Fruit fly (Drosophila melanogaster) whole organism, embryonic: ENCODE data around the gene p23.

Experiments
- Adf1 ChIP-seq: fragments of 200-800 bp; sonication (Bioruptor generic); IDR thresholded peaks from 2 replicates; pipeline ENCODE4 v1.3.6; 2022; ENCODE audit warnings: missing biosample characterization, missing genetic modification characterization
- B-H1 ChIP-seq: fragments of 200-800 bp; sonication (Bioruptor generic); IDR thresholded peaks from 3 replicates; pipeline ENCODE4 v1.3.6; 2022; ENCODE audit warnings: missing biosample characterization, missing genetic modification characterization
- Blimp-1 ChIP-seq: fragments of 200-800 bp; sonication (Bioruptor generic); optimal IDR thresholded peaks from 3 replicates; lab custom pipeline; 2018; ENCODE audit warnings: missing biosample characterization, missing genetic modification characterization, mild to moderate bottlenecking, moderate library complexity, missing genetic modification reagents
- Bteb2 ChIP-seq: fragments of 200-800 bp; sonication (Bioruptor generic); optimal IDR thresholded peaks from 2 replicates; lab custom pipeline; 2016; ENCODE audit warnings: missing biosample characterization, missing genetic modification characterization
- CG11560 ChIP-seq: fragments of 200-800 bp; sonication (Bioruptor generic); IDR thresholded peaks from 3 replicates; pipeline ENCODE4 v1.3.6; 2022; ENCODE audit warnings: missing biosample characterization, missing genetic modification characterization
- CG13894 ChIP-seq: fragments of 200-800 bp; sonication (Bioruptor generic); optimal IDR thresholded peaks from 3 replicates; lab custom pipeline; 2018; ENCODE audit warnings: missing biosample characterization, mild to moderate bottlenecking, missing genetic modification characterization, moderate library complexity
- CG16779 ChIP-seq: fragments of 200-800 bp; sonication (Bioruptor generic); IDR thresholded peaks from 2 replicates; pipeline ENCODE4 v1.3.6; 2022; ENCODE audit warnings: missing biosample characterization, missing genetic modification characterization
- CG17385 ChIP-seq: fragments of 200-800 bp; sonication (Bioruptor generic); optimal IDR thresholded peaks from 3 replicates; lab custom pipeline; 2018; ENCODE audit warnings: missing biosample characterization, mild to moderate bottlenecking, missing genetic modification characterization
- CG18599 ChIP-seq: fragments of 200-800 bp; sonication (Bioruptor generic); optimal IDR thresholded peaks from 3 replicates; lab custom pipeline; 2017; ENCODE audit warnings: missing biosample characterization, missing genetic modification characterization, mild to moderate bottlenecking, moderate library complexity, missing genetic modification reagents
- CG2129 ChIP-seq: fragments of 200-800 bp; sonication (Bioruptor generic); IDR thresholded peaks from 2 replicates; pipeline ENCODE4 v1.3.6; 2022; ENCODE audit warnings: missing biosample characterization, missing genetic modification characterization; ENCODE audit not compliant: partially characterized antibody
- CG32767 ChIP-seq: fragments of 200-800 bp; sonication (Bioruptor generic); IDR thresholded peaks from 2 replicates; pipeline ENCODE4 v1.3.6; 2022; ENCODE audit warnings: missing biosample characterization, missing genetic modification characterization
- CG4328 ChIP-seq: fragments of 200-800 bp; sonication (Bioruptor generic); optimal IDR thresholded peaks from 3 replicates; lab custom pipeline; 2017; ENCODE audit warnings: missing biosample characterization, missing genetic modification reagents, missing genetic modification characterization
- CG7372 ChIP-seq: fragments of 200-800 bp; sonication (Bioruptor generic); IDR thresholded peaks from 2 replicates; pipeline ENCODE4 v1.3.6; 2022; ENCODE audit warnings: missing biosample characterization, missing genetic modification characterization
- CG8765 ChIP-seq: fragments of 200-800 bp; sonication (Bioruptor generic); IDR thresholded peaks from 2 replicates; pipeline ENCODE4 v1.3.6; 2022; ENCODE audit warnings: missing biosample characterization, missing genetic modification characterization
- Chrac-16 ChIP-seq: fragments of 200-800 bp; sonication (Bioruptor generic); optimal IDR thresholded peaks from 3 replicates; lab custom pipeline; 2016; ENCODE audit warnings: missing biosample characterization, missing genetic modification characterization
- Dad ChIP-seq: fragments of 200-800 bp; sonication (Bioruptor generic); optimal IDR thresholded peaks from 3 replicates; lab custom pipeline; 2016; ENCODE audit warnings: missing biosample characterization, missing genetic modification characterization
- Dp ChIP-seq: fragments of 200-800 bp; sonication (Bioruptor generic); optimal IDR thresholded peaks from 2 replicates; lab custom pipeline; 2018; ENCODE audit warnings: missing biosample characterization, mild to moderate bottlenecking, missing genetic modification characterization, moderate library complexity
- E2f2 ChIP-seq: fragments of 200-800 bp; sonication (Bioruptor generic); IDR thresholded peaks from 2 replicates; pipeline ENCODE4 v1.3.6; 2022; ENCODE audit warnings: missing biosample characterization, missing genetic modification characterization
- Ets65A ChIP-seq: fragments of 200-800 bp; sonication (Bioruptor generic); peaks from one replicate; lab custom pipeline; 2016; ENCODE audit warnings: missing biosample characterization, missing genetic modification characterization
- Gsc ChIP-seq: fragments of 200-800 bp; sonication (Bioruptor generic); IDR thresholded peaks from 2 replicates; pipeline ENCODE4 v1.3.6; 2022; ENCODE audit warnings: missing biosample characterization, missing genetic modification characterization
- Gug ChIP-seq: fragments of 200-800 bp; sonication (Bioruptor generic); IDR thresholded peaks from 4 replicates; pipeline ENCODE4 v1.3.6; 2022; ENCODE audit warnings: missing biosample characterization, missing genetic modification characterization
- HLH3B ChIP-seq: fragments of 200-800 bp; sonication (Bioruptor generic); IDR thresholded peaks from 2 replicates; pipeline ENCODE4 v1.3.6; 2022; ENCODE audit warnings: missing biosample characterization, missing genetic modification characterization
- Hmr ChIP-seq: fragments of 200-800 bp; sonication (Bioruptor generic); optimal IDR thresholded peaks from 3 replicates; lab custom pipeline; 2017; ENCODE audit warnings: mild to moderate bottlenecking, missing biosample characterization, missing genetic modification reagents, missing genetic modification characterization
- Nf-YA ChIP-seq: fragments of 200-800 bp; sonication (Bioruptor generic); IDR thresholded peaks from 2 replicates; pipeline ENCODE4 v1.3.6; 2022; ENCODE audit warnings: missing biosample characterization, missing genetic modification characterization
- Nf-YC ChIP-seq: fragments of 200-800 bp; optimal IDR thresholded peaks from 3 replicates; lab custom pipeline; 2019; ENCODE audit warnings: missing biosample characterization, mild to moderate bottlenecking, missing genetic modification characterization, moderate library complexity
- PHDP ChIP-seq: fragments of 200-800 bp; sonication (Bioruptor generic); optimal IDR thresholded peaks from 3 replicates; lab custom pipeline; 2018; ENCODE audit warnings: missing biosample characterization, mild to moderate bottlenecking, missing genetic modification characterization, moderate library complexity
- ac ChIP-seq: fragments of 200-800 bp; sonication (Bioruptor generic); optimal IDR thresholded peaks from 3 replicates; lab custom pipeline; 2017; ENCODE audit warnings: missing biosample characterization, mild to moderate bottlenecking, missing genetic modification characterization
- ara ChIP-seq: fragments of 200-800 bp; sonication (Bioruptor generic); IDR thresholded peaks from 2 replicates; pipeline ENCODE4 v1.3.6; 2022; ENCODE audit warnings: missing biosample characterization, missing genetic modification characterization
- az2 ChIP-seq: fragments of 200-800 bp; sonication (Bioruptor generic); optimal IDR thresholded peaks from 3 replicates; lab custom pipeline; 2016; ENCODE audit warnings: missing biosample characterization, missing genetic modification characterization
- bigmax ChIP-seq: fragments of 200-800 bp; sonication (Bioruptor generic); optimal IDR thresholded peaks from 2 replicates; lab custom pipeline; 2018; ENCODE audit warnings: missing biosample characterization, mild to moderate bottlenecking, missing genetic modification characterization
- btn ChIP-seq: fragments of 200-800 bp; sonication (Bioruptor generic); optimal IDR thresholded peaks from 2 replicates; lab custom pipeline; 2016; ENCODE audit warnings: missing biosample characterization, missing genetic modification characterization
- cas ChIP-seq: fragments of 200-800 bp; sonication (Bioruptor generic); IDR thresholded peaks from 2 replicates; pipeline ENCODE4 v1.3.6; 2022; ENCODE audit warnings: missing biosample characterization, missing genetic modification characterization
- corto ChIP-seq: fragments of 200-800 bp; sonication (Bioruptor generic); optimal IDR thresholded peaks from 2 replicates; lab custom pipeline; 2016; ENCODE audit warnings: missing biosample characterization, mild to moderate bottlenecking, missing genetic modification characterization, moderate library complexity
- crp ChIP-seq, 2 experiments: fragments of 200-800 bp; sonication (Bioruptor generic); optimal IDR thresholded peaks; 2 replicates in 1 of 2; 3 replicates in 1 of 2; lab custom pipeline; 2017; ENCODE audit warnings: missing biosample characterization in 2 of 2, missing genetic modification characterization in 2 of 2, mild to moderate bottlenecking in 1 of 2, moderate library complexity in 1 of 2
- cwo ChIP-seq: fragments of 200-800 bp; sonication (Bioruptor generic); optimal IDR thresholded peaks from 3 replicates; lab custom pipeline; 2017; ENCODE audit warnings: missing biosample characterization, missing genetic modification characterization, mild to moderate bottlenecking, moderate library complexity, missing genetic modification reagents
- dmrt11E ChIP-seq: fragments of 200-800 bp; sonication (Bioruptor generic); optimal IDR thresholded peaks from 3 replicates; lab custom pipeline; 2018; ENCODE audit warnings: missing biosample characterization, mild to moderate bottlenecking, missing genetic modification characterization, moderate library complexity
- fru ChIP-seq: fragments of >200 bp; optimal IDR thresholded peaks from 2 replicates; lab custom pipeline; 2017
- h ChIP-seq: fragments of >200 bp; optimal IDR thresholded peaks from 2 replicates; lab custom pipeline; 2017
- ham ChIP-seq: fragments of 200-800 bp; sonication (Bioruptor generic); IDR thresholded peaks from 2 replicates; pipeline ENCODE4 v1.3.6; 2022; ENCODE audit warnings: missing biosample characterization, missing genetic modification characterization
- jing ChIP-seq: fragments of 200-800 bp; sonication (Bioruptor generic); optimal IDR thresholded peaks from 2 replicates; lab custom pipeline; 2018; ENCODE audit warnings: missing biosample characterization, mild to moderate bottlenecking, missing genetic modification characterization
- nerfin-1 ChIP-seq: fragments of 200-800 bp; sonication (Bioruptor generic); optimal IDR thresholded peaks from 3 replicates; lab custom pipeline; 2019; ENCODE audit warnings: missing biosample characterization, mild to moderate bottlenecking, missing genetic modification characterization, moderate library complexity
- pnt ChIP-seq: fragments of 200-800 bp; sonication (Bioruptor generic); optimal IDR thresholded peaks from 3 replicates; lab custom pipeline; 2016; ENCODE audit warnings: missing biosample characterization, missing genetic modification characterization
- psq ChIP-seq: fragments of 200-800 bp; sonication (Bioruptor generic); optimal IDR thresholded peaks from 2 replicates; lab custom pipeline; 2017; ENCODE audit warnings: missing biosample characterization, missing genetic modification characterization
- sens ChIP-seq: fragments of 200-800 bp; sonication (Bioruptor generic); peaks from one replicate; lab custom pipeline; 2016; ENCODE audit warnings: missing biosample characterization, missing genetic modification characterization
- seq ChIP-seq: fragments of 200-800 bp; sonication (Bioruptor generic); IDR thresholded peaks from 2 replicates; pipeline ENCODE4 v1.3.6; 2022; ENCODE audit warnings: missing biosample characterization, missing genetic modification characterization
- slbo ChIP-seq: fragments of 200-800 bp; sonication (Bioruptor generic); IDR thresholded peaks from 2 replicates; pipeline ENCODE4 v1.3.6; 2022; ENCODE audit warnings: missing biosample characterization, missing genetic modification characterization
- sna ChIP-seq: fragments of 200-800 bp; sonication (Bioruptor generic); IDR thresholded peaks from 2 replicates; pipeline ENCODE4 v1.3.6; 2022; ENCODE audit warnings: missing biosample characterization, missing genetic modification characterization; ENCODE audit not compliant: partially characterized antibody
- trh ChIP-seq: fragments of 200-800 bp; sonication (Bioruptor generic); optimal IDR thresholded peaks from 2 replicates; lab custom pipeline; 2016; ENCODE audit warnings: missing biosample characterization, missing genetic modification characterization
- unpg ChIP-seq: fragments of 200-800 bp; sonication (Bioruptor generic); optimal IDR thresholded peaks from 3 replicates; lab custom pipeline; 2018; ENCODE audit warnings: missing biosample characterization, mild to moderate bottlenecking, missing genetic modification characterization, moderate library complexity
- usp ChIP-seq: fragments of >200 bp; optimal IDR thresholded peaks from 2 replicates; lab custom pipeline; 2017; ENCODE audit warnings: missing biosample characterization, missing genetic modification characterization
- vvl ChIP-seq: fragments of 200-800 bp; sonication (Bioruptor generic); IDR thresholded peaks from 2 replicates; pipeline ENCODE4 v1.3.6; 2022; ENCODE audit warnings: missing biosample characterization, missing genetic modification characterization
- yki ChIP-seq: fragments of >200 bp; optimal IDR thresholded peaks from 3 replicates; lab custom pipeline; 2018
- zfh1 ChIP-seq: fragments of 200-800 bp; sonication (Bioruptor generic); IDR thresholded peaks from 3 replicates; pipeline ENCODE4 v1.3.6; 2022; ENCODE audit warnings: missing biosample characterization, missing genetic modification characterization

The p23 gene

DNA sequence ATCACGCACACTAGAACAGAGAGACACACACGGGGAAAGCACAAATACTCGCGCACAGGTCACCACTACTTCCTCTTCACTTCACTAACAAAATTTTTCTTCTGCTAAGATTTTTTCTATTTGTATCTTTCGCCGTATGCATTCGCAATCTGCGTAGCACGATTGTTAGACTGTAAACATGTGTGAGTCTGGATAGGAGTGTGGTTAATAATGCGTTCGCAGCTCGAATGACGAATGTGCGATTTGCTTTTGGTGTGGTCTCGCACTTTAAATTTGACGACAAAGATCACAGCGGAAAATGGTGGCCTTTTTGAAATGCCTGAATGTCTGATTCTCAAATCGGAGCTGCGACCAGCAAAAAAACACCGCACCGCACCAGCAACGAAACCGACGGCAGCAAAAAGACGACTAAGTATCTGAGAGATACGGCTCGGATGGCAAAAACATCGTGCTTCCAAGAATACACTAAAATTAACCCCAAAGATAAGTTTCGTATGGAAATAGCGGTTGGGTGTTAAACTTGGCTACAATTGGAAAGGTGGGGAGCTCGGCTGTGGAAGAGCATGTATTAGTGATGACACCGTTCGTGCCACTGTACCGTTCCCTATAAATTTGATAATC is 27.4 kb downstream of the p23 start, which contains the start of gene Unc-115a (continued):
- TF ChIP-seq Adf1 (GFP tag; lab: Robert Waterston, UW) = no peak
- TF ChIP-seq corto = no peak
- TF ChIP-seq ara (GFP tag; lab: Robert Waterston, UW) = no peak
- peak; percentile 86 for TF ChIP-seq bigmax (GFP tag; lab: Kevin White, UChicago)
- TF ChIP-seq yki (lab: Kevin White, UChicago) = no peak
- TF ChIP-seq CG2129 (GFP tag; lab: Robert Waterston, UW) = no peak
- TF ChIP-seq sens (GFP tag; lab: Kevin White, UChicago) = peak; percentile 93
- no peak for TF ChIP-seq CG11560 (tag; lab: Robert Waterston, UW)
- TF ChIP-seq CG13894 = no peak
- TF ChIP-seq sna = no peak
- TF ChIP-seq CG7372 (GFP tag; lab: Robert Waterston, UW) = no peak
- no peak for TF ChIP-seq az2
- TF ChIP-seq nerfin-1 (tag; lab: Kevin White, UChicago) = peak; percentile 76
- TF ChIP-seq Gug (GFP tag; lab: Robert Waterston, UW) = peak; percentile 45; the same call in 2 of the 4 replicates
- TF ChIP-seq jing (GFP tag; lab: Kevin White, UChicago) = no peak
- peak; percentile 90 for TF ChIP-seq Ets65A (GFP tag; lab: Kevin White, UChicago)
- no peak for TF ChIP-seq CG17385 (GFP tag; lab: Kevin White, UChicago)
- no peak for TF ChIP-seq cwo (GFP tag; lab: Kevin White, UChicago)
- TF ChIP-seq Hmr = peak; percentile 83
- TF ChIP-seq slbo (GFP tag; lab: Robert Waterston, UW) = no peak
- no peak for TF ChIP-seq h
- no peak for TF ChIP-seq btn (GFP tag; lab: Kevin White, UChicago)
- TF ChIP-seq E2f2 = no peak
- no peak for TF ChIP-seq pnt (GFP tag; lab: Kevin White, UChicago)
- peak; percentile 41 for TF ChIP-seq Dp
- no peak for TF ChIP-seq B-H1 (GFP tag; lab: Robert Waterston, UW)
- no peak for TF ChIP-seq CG8765
- peak; percentile 32 for TF ChIP-seq Nf-YC (tag; lab: Kevin White, UChicago)
- TF ChIP-seq Dad (GFP tag; lab: Kevin White, UChicago) = no peak
- TF ChIP-seq dmrt11E (tag; lab: Kevin White, UChicago) = peak; percentile 17
- TF ChIP-seq Bteb2 = peak; percentile 48
- no peak for TF ChIP-seq zfh1
- no peak for TF ChIP-seq CG16779
- no peak for TF ChIP-seq HLH3B (GFP tag; lab: Robert Waterston, UW)
- no peak for TF ChIP-seq Chrac-16 (GFP tag; lab: Kevin White, UChicago)
- TF ChIP-seq Gsc (GFP tag; lab: Robert Waterston, UW) = no peak
- TF ChIP-seq seq (GFP tag; lab: Robert Waterston, UW) = no peak
- TF ChIP-seq trh = no peak
- peak; percentile 38 for TF ChIP-seq PHDP (tag; lab: Kevin White, UChicago)
- TF ChIP-seq usp (GFP tag; lab: Kevin White, UChicago) = no peak
- no peak for TF ChIP-seq ac (GFP tag; lab: Kevin White, UChicago)
- TF ChIP-seq CG4328 (GFP tag; lab: Kevin White, UChicago) = no peak
- peak; percentile 23 for TF ChIP-seq Blimp-1
- TF ChIP-seq Nf-YA (GFP tag; lab: Robert Waterston, UW) = no peak
- TF ChIP-seq CG32767 (GFP tag; lab: Robert Waterston, UW) = no peak
- no peak for TF ChIP-seq fru (lab: Kevin White, UChicago)
- peak; percentile 23 for TF ChIP-seq psq (GFP tag; lab: Kevin White, UChicago)
- no peak for TF ChIP-seq ham (GFP tag; lab: Robert Waterston, UW)
- TF ChIP-seq vvl (GFP tag; lab: Robert Waterston, UW) = no peak
- TF ChIP-seq cas (GFP tag; lab: Robert Waterston, UW) = no peak
- no peak for TF ChIP-seq unpg
- TF ChIP-seq CG18599 (GFP tag; lab: Kevin White, UChicago) = no peak
- peak in 1 of 2 experiments; percentile 42 for TF ChIP-seq crp (GFP tag; optimal IDR thresholded peaks at IDR 0.05; lab: Kevin White, UChicago)
